Worm (Caenorhabditis elegans) whole organism, late embryonic: Measurements from ENCODE around the gene F42G4.5.
"Not testable (repeated sequence)": the region's sequence is repeated elsewhere in the genome, so short reads cannot be mapped to it uniquely, and the experiment has no call there.

Experiments used
- C08G9.2 ChIP-seq: sonication (generic microtip); optimal IDR thresholded peaks from 2 replicates; lab custom pipeline; 2016; ENCODE audit warnings: mild to moderate bottlenecking, missing genetic modification characterization, moderate library complexity, missing compliant biosample characterization
- K09A11.1 ChIP-seq: sonication (generic microtip); optimal IDR thresholded peaks from 2 replicates; lab custom pipeline; 2017; ENCODE audit warnings: antibody characterized with exemption, mild to moderate bottlenecking, missing genetic modification characterization, missing compliant biosample characterization; ENCODE audit not compliant: insufficient read depth
- T23F11.4 ChIP-seq: fragments of 200-800 bp; sonication (Bioruptor generic); optimal IDR thresholded peaks from 2 replicates; lab custom pipeline; 2018; ENCODE audit warnings: mild to moderate bottlenecking, missing genetic modification characterization, missing compliant biosample characterization
- ama-1 ChIP-seq: fragments of 150-350 bp; optimal IDR thresholded peaks from 2 replicates; lab custom pipeline; 2014
- ceh-14 ChIP-seq: sonication (generic microtip); optimal IDR thresholded peaks from 2 replicates; lab custom pipeline; 2016; ENCODE audit warnings: missing genotype, missing genetic modification characterization, missing compliant biosample characterization
- ceh-18 ChIP-seq: sonication (generic microtip); optimal IDR thresholded peaks from 2 replicates; lab custom pipeline; 2016; ENCODE audit warnings: missing genetic modification characterization, missing compliant biosample characterization
- ceh-2 ChIP-seq: sonication (generic microtip); optimal IDR thresholded peaks from 2 replicates; lab custom pipeline; 2016; ENCODE audit warnings: missing genotype, missing genetic modification characterization, missing compliant biosample characterization
- ceh-31 ChIP-seq: sonication (generic microtip); optimal IDR thresholded peaks from 2 replicates; lab custom pipeline; 2016; ENCODE audit warnings: missing genetic modification characterization, missing compliant biosample characterization
- ceh-34 ChIP-seq: sonication (generic microtip); optimal IDR thresholded peaks from 2 replicates; lab custom pipeline; 2016; ENCODE audit warnings: mild to moderate bottlenecking, missing genetic modification characterization, missing compliant biosample characterization
- ceh-48 ChIP-seq: sonication (generic microtip); optimal IDR thresholded peaks from 2 replicates; lab custom pipeline; 2016; ENCODE audit warnings: missing genetic modification characterization, inconsistent platforms, missing compliant biosample characterization
- ceh-6 ChIP-seq: fragments of 200-800 bp; sonication (Bioruptor generic); optimal IDR thresholded peaks from 2 replicates; lab custom pipeline; 2018; ENCODE audit warnings: mild to moderate bottlenecking, missing genetic modification characterization, missing compliant biosample characterization
- ceh-9 ChIP-seq: sonication (generic microtip); optimal IDR thresholded peaks from 2 replicates; lab custom pipeline; 2016; ENCODE audit warnings: mild to moderate bottlenecking, missing genetic modification characterization, inconsistent platforms, missing compliant biosample characterization
- dve-1 ChIP-seq: sonication (generic microtip); optimal IDR thresholded peaks from 2 replicates; lab custom pipeline; 2017; ENCODE audit warnings: antibody characterized with exemption, mild to moderate bottlenecking, missing genetic modification characterization, missing compliant biosample characterization
- elt-4 ChIP-seq: sonication (generic microtip); optimal IDR thresholded peaks from 2 replicates; lab custom pipeline; 2016; ENCODE audit warnings: missing genetic modification characterization, missing compliant biosample characterization
- eyg-1 ChIP-seq: sonication (generic microtip); optimal IDR thresholded peaks from 2 replicates; lab custom pipeline; 2016; ENCODE audit warnings: missing genotype, missing genetic modification characterization, missing compliant biosample characterization
- fkh-10 ChIP-seq: fragments of 150-350 bp; optimal IDR thresholded peaks from 2 replicates; lab custom pipeline; 2014; ENCODE audit warnings: missing biosample characterization, missing genetic modification reagents, missing genetic modification characterization
- fkh-6 ChIP-seq: sonication (generic microtip); optimal IDR thresholded peaks from 2 replicates; lab custom pipeline; 2016; ENCODE audit warnings: missing genetic modification characterization, missing compliant biosample characterization
- hlh-13 ChIP-seq: fragments of 200-800 bp; sonication (Bioruptor generic); optimal IDR thresholded peaks from 2 replicates; lab custom pipeline; 2018; ENCODE audit warnings: mild to moderate bottlenecking, missing genetic modification characterization, missing compliant biosample characterization
- hlh-6 ChIP-seq: sonication (generic microtip); optimal IDR thresholded peaks from 2 replicates; lab custom pipeline; 2016; ENCODE audit warnings: missing genotype, missing genetic modification characterization, missing compliant biosample characterization
- madf-2 ChIP-seq: sonication (generic microtip); optimal IDR thresholded peaks from 2 replicates; lab custom pipeline; 2017; ENCODE audit warnings: missing genetic modification characterization, missing compliant biosample characterization
- nfya-1 ChIP-seq: sonication (generic microtip); optimal IDR thresholded peaks from 2 replicates; lab custom pipeline; 2017; ENCODE audit warnings: missing genetic modification characterization, mild to moderate bottlenecking, missing compliant biosample characterization, antibody characterized with exemption, moderate library complexity
- npax-4 ChIP-seq: sonication (generic microtip); optimal IDR thresholded peaks from 2 replicates; lab custom pipeline; 2016; ENCODE audit warnings: missing genetic modification characterization, missing compliant biosample characterization
- odd-2 ChIP-seq: sonication (generic microtip); optimal IDR thresholded peaks from 2 replicates; lab custom pipeline; 2017; ENCODE audit warnings: antibody characterized with exemption, mild to moderate bottlenecking, missing genetic modification characterization, missing compliant biosample characterization
- pat-9 ChIP-seq: fragments of 200-800 bp; sonication (Bioruptor generic); optimal IDR thresholded peaks from 2 replicates; lab custom pipeline; 2018; ENCODE audit warnings: mild to moderate bottlenecking, missing genetic modification characterization, moderate library complexity, missing compliant biosample characterization
- pax-1 ChIP-seq: fragments of 150-350 bp; optimal IDR thresholded peaks from 2 replicates; lab custom pipeline; 2014; ENCODE audit warnings: missing biosample characterization, missing genetic modification characterization
- sdc-2 ChIP-seq: sonication (generic microtip); optimal IDR thresholded peaks from 2 replicates; lab custom pipeline; 2016; ENCODE audit warnings: missing genotype, missing genetic modification characterization, missing compliant biosample characterization
- sox-4 ChIP-seq: sonication (generic microtip); optimal IDR thresholded peaks from 2 replicates; lab custom pipeline; 2017; ENCODE audit warnings: mild to moderate bottlenecking, missing genetic modification characterization, inconsistent platforms, missing compliant biosample characterization
- unc-3 ChIP-seq, 2 experiments: fragments of 200-800 bp in 1 of 2; sonication (Bioruptor generic) in 1 of 2; sonication (generic microtip) in 1 of 2; conservative IDR thresholded peaks in 1 of 2; optimal IDR thresholded peaks in 1 of 2; 2 replicates each; pipeline versions ENCODE4 v1.3.6 to Lab custom; 2016 to 2022; ENCODE audit warnings: missing compliant biosample characterization in 2 of 2, missing genetic modification characterization in 2 of 2, missing genetic modification reagents in 1 of 2
- unc-42 ChIP-seq: sonication (generic microtip); optimal IDR thresholded peaks from 2 replicates; lab custom pipeline; 2016; ENCODE audit warnings: missing genotype, missing genetic modification characterization, missing compliant biosample characterization
- unc-86 ChIP-seq: sonication (generic microtip); optimal IDR thresholded peaks from 2 replicates; lab custom pipeline; 2016; ENCODE audit warnings: missing genetic modification characterization, missing compliant biosample characterization

F42G4.5 gene

DNA sequence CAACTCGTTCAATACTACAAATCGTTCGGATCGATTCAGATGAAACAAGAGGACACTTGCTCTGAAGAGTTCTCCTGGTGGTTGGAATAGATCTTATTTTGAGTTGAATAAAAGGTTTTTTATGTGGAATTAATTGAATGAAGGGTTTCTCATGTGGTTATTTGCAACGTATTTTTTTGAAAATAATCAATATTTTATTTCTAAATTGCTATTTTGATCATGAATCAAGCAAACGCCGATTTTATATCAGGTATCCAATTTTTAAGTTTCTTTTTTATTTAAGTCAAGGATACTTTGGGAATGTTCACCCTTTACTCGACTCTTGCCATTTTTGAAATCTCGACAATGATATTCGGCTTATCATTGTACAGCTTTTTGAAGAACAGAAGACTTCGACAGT is 7.3 kb downstream of the F42G4.5 start, which contains the start of gene Y81G3A.2:
Y81G3A.2 (plus strand) TSS at position 301 of the 400 bp plus-strand sequence.
- TF ChIP-seq hlh-6, sdc-2, pax-1 (tag; lab: Kevin White, UChicago): not testable (repeated sequence)
- TF ChIP-seq, all 69 proteins: peak for 0; not testable (repeated sequence) for 69

DNA sequence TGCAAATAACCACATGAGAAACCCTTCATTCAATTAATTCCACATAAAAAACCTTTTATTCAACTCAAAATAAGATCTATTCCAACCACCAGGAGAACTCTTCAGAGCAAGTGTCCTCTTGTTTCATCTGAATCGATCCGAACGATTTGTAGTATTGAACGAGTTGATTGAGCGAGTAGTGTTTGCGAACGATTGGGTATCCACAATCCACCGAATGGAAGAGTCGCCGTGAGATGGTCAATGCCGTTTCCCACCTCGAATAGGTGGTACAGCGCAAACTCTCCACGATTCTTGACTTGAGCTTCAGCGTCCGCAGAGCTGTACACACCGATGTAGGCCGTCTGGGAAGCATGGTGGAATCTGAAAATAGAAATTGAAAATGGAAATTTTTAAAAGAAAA is 9.1 kb downstream of the F42G4.5 start, which contains the start of gene Y81G3A.6:
Y81G3A.6 (minus strand) TSS at position 101 of the 400 bp plus-strand sequence.
- not testable (repeated sequence) for TF ChIP-seq ceh-34, unc-86, eyg-1 (tag; lab: Kevin White, UChicago)
- TF ChIP-seq, all 69 proteins: peak for 0; not testable (repeated sequence) for 69

DNA sequence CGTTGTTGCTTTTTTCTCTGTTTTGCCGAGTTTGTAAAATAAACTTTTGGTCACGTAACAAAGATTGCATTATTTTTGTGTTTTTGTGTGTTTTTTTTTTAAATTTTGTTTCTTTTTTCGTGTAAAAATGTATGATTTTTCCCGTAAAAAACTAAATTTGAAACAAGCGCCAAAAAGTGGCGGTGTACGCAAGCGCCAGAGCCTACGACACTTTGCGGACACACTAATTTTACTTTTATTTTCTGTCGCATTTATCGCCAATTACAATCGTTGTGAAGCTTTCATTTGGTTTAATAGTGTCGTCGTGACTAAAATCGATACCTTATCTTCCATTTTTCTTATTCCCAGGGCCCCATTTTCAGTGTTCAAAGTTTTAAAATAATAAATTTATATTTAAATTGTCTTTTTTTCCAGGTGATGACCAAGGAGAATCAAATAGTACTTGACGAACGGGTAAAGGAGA is 10.5 kb downstream of the F42G4.5 start, which contains the start of the genes Y81G3A.1 and gcn-2:
Y81G3A.1 (minus strand) TSS at position 175 of the 463 bp plus-strand sequence.
gcn-2 (plus strand) TSS at position 413 of the 463 bp plus-strand sequence.
- TF ChIP-seq unc-42 (tag; lab: Kevin White, UChicago): peak; percentile 13
- peak; percentile 17 for TF ChIP-seq nfya-1 (tag; lab: Kevin White, UChicago)
- no peak for TF ChIP-seq hlh-6 (tag; lab: Kevin White, UChicago)

DNA sequence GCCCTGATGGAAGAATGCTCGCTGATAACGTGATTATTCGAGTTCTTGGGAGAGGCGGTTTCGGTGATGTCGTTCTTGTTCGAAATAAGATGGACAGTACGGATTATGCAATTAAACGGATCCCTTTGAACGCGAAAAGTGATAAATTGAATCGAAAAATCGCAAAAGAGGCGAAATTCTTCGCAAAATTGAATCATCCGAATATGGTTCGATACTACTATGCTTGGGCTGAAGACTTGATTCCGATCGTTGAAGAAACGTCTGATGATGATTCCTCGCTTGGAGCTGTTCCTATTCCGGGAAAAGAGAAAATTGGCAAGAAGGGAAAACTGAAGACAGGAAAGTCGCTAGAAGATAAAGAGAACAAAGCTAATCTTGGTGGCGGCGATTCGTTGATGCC is 12.7 kb downstream of the F42G4.5 start:
- TF ChIP-seq madf-2 (tag; lab: Kevin White, UChicago) (no peak), ceh-2 (tag; lab: Kevin White, UChicago) (no peak), fkh-10 (no peak), C08G9.2 (tag; lab: Kevin White, UChicago) (no peak), ama-1 (no peak), ceh-18 (tag; lab: Kevin White, UChicago) (no peak), unc-86 (tag; lab: Kevin White, UChicago) (no peak), unc-3 (GFP tag; conservative IDR thresholded peaks at IDR 0.05; lab: Robert Waterston, UW) (no peak), unc-3 (tag; optimal IDR thresholded peaks at IDR 0.05; lab: Kevin White, UChicago) (no peak), dve-1 (tag; lab: Kevin White, UChicago) (no peak), sdc-2 (tag; lab: Kevin White, UChicago) (no peak), hlh-13 (GFP tag; lab: Kevin White, UChicago) (no peak), eyg-1 (tag; lab: Kevin White, UChicago) (no peak), K09A11.1 (tag; lab: Kevin White, UChicago) (no peak), T23F11.4 (GFP tag; lab: Kevin White, UChicago) (no peak), pat-9 (tag; lab: Kevin White, UChicago) (no peak), npax-4 (tag; lab: Kevin White, UChicago) (no peak)

DNA sequence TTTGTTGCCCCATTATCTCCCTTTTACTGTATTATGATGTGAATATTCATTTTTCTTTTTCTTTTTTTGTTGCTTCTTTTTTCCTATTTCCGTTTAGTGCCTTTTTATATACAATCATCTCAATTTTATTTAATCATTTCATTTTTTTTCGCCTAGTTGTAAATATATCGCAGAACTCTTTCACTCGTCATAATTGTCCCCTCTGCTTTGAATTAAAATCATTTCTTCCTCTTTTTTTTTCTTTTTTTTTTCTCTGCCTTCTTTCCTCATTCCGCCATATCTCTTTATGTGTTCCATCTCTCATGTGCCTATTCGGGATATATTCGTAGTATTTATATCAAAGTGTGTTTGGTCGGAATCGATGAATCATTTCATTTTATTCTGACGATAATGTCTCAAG is 17.8 kb downstream of the F42G4.5 start, which contains the start of gene Y81G3A.4:
Y81G3A.4 (plus strand) TSS at position 301 of the 400 bp plus-strand sequence.
- TF ChIP-seq ceh-9 (tag; lab: Kevin White, UChicago): no peak
- no peak for TF ChIP-seq elt-4
- TF ChIP-seq odd-2: no peak
- no peak for TF ChIP-seq fkh-6 (tag; lab: Kevin White, UChicago)
- no peak for TF ChIP-seq T23F11.4 (GFP tag; lab: Kevin White, UChicago)
- TF ChIP-seq ceh-48 (tag; lab: Kevin White, UChicago): no peak
- TF ChIP-seq ceh-31: no peak
- TF ChIP-seq ceh-6 (GFP tag; lab: Kevin White, UChicago): no peak
- TF ChIP-seq ceh-14 (tag; lab: Kevin White, UChicago): no peak
- no peak for TF ChIP-seq pax-1 (tag; lab: Kevin White, UChicago)
- no peak for TF ChIP-seq ceh-2 (tag; lab: Kevin White, UChicago)
- TF ChIP-seq unc-86 (tag; lab: Kevin White, UChicago): no peak
- TF ChIP-seq sox-4 (tag; lab: Kevin White, UChicago): no peak
- TF ChIP-seq, all 69 proteins: peak for 0
